Fruit fly (Drosophila melanogaster) whole organism, embryonic: ENCODE results near the gene ZnT77C.

Source experiments
- ATbp ChIP-seq: fragments of 200-800 bp; sonication (Bioruptor generic); optimal IDR thresholded peaks from 2 replicates; lab custom pipeline; 2017; ENCODE audit warnings: missing biosample characterization, mild to moderate bottlenecking, missing genetic modification characterization, missing genetic modification reagents
- Ada2b ChIP-seq: fragments of 200-800 bp; sonication (Bioruptor generic); IDR thresholded peaks from 2 replicates; pipeline ENCODE4 v1.3.6; 2022; ENCODE audit warnings: missing biosample characterization, missing genetic modification characterization
- Antp ChIP-seq: fragments of 200-800 bp; sonication (Bioruptor generic); optimal IDR thresholded peaks from 3 replicates; lab custom pipeline; 2016; ENCODE audit warnings: missing biosample characterization, missing genetic modification characterization
- Asciz ChIP-seq: fragments of 200-800 bp; sonication (Bioruptor generic); optimal IDR thresholded peaks from 2 replicates; lab custom pipeline; 2017; ENCODE audit warnings: missing biosample characterization, mild to moderate bottlenecking, missing genetic modification characterization, missing genetic modification reagents
- B-H1 ChIP-seq: fragments of 200-800 bp; sonication (Bioruptor generic); IDR thresholded peaks from 3 replicates; pipeline ENCODE4 v1.3.6; 2022; ENCODE audit warnings: missing biosample characterization, missing genetic modification characterization
- CG10147 ChIP-seq: fragments of 200-800 bp; sonication (Bioruptor generic); optimal IDR thresholded peaks from 2 replicates; lab custom pipeline; 2019; ENCODE audit warnings: missing biosample characterization, mild to moderate bottlenecking, missing genetic modification characterization, moderate library complexity
- CG10274 ChIP-seq: fragments of 200-800 bp; sonication (Bioruptor generic); optimal IDR thresholded peaks from 3 replicates; lab custom pipeline; 2017; ENCODE audit warnings: missing biosample characterization, mild to moderate bottlenecking, missing genetic modification characterization
- CG10366 ChIP-seq: fragments of 200-800 bp; sonication (Bioruptor generic); IDR thresholded peaks from 2 replicates; pipeline ENCODE4 v1.3.6; 2022; ENCODE audit warnings: missing biosample characterization, missing genetic modification characterization
- CG10565 ChIP-seq: fragments of 200-800 bp; sonication (Bioruptor generic); optimal IDR thresholded peaks from 3 replicates; lab custom pipeline; 2016; ENCODE audit warnings: missing biosample characterization, mild to moderate bottlenecking, missing genetic modification characterization
- CG11560 ChIP-seq: fragments of 200-800 bp; sonication (Bioruptor generic); IDR thresholded peaks from 3 replicates; pipeline ENCODE4 v1.3.6; 2022; ENCODE audit warnings: missing biosample characterization, missing genetic modification characterization
- CG12155 ChIP-seq: fragments of 200-800 bp; sonication (Bioruptor generic); optimal IDR thresholded peaks from 3 replicates; lab custom pipeline; 2016; ENCODE audit warnings: missing biosample characterization, missing genetic modification characterization
- CG12219 ChIP-seq: fragments of 200-800 bp; sonication (Bioruptor generic); optimal IDR thresholded peaks from 3 replicates; lab custom pipeline; 2018; ENCODE audit warnings: missing biosample characterization, mild to moderate bottlenecking, missing genetic modification characterization
- CG12236 ChIP-seq: fragments of 200-800 bp; sonication (Bioruptor generic); optimal IDR thresholded peaks from 2 replicates; lab custom pipeline; 2016; ENCODE audit warnings: missing biosample characterization, missing genetic modification characterization
- CG12942 ChIP-seq: fragments of 200-800 bp; sonication (Bioruptor generic); optimal IDR thresholded peaks from 3 replicates; lab custom pipeline; 2016; ENCODE audit warnings: missing biosample characterization, missing genetic modification characterization
- CG13624 ChIP-seq: fragments of 200-800 bp; sonication (Bioruptor generic); optimal IDR thresholded peaks from 2 replicates; lab custom pipeline; 2016; ENCODE audit warnings: missing biosample characterization, missing genetic modification characterization
- CG14965 ChIP-seq: fragments of 200-800 bp; sonication (Bioruptor generic); optimal IDR thresholded peaks from 2 replicates; lab custom pipeline; 2016; ENCODE audit warnings: missing biosample characterization, missing genetic modification characterization, borderline replicate concordance
- CG1603 ChIP-seq: fragments of 200-800 bp; sonication (Bioruptor generic); optimal IDR thresholded peaks from 2 replicates; lab custom pipeline; 2019; ENCODE audit warnings: missing biosample characterization, mild to moderate bottlenecking, missing genetic modification characterization, moderate library complexity
- CG2199 ChIP-seq: fragments of 200-800 bp; sonication (Bioruptor generic); IDR thresholded peaks from 3 replicates; pipeline ENCODE4 v1.3.6; 2022; ENCODE audit warnings: missing biosample characterization, missing genetic modification characterization
- CG2678 ChIP-seq: fragments of 200-800 bp; sonication (Bioruptor generic); optimal IDR thresholded peaks from 3 replicates; lab custom pipeline; 2019; ENCODE audit warnings: missing biosample characterization, mild to moderate bottlenecking, missing genetic modification characterization, moderate library complexity
- CG33557 ChIP-seq: fragments of 200-800 bp; sonication (Bioruptor generic); optimal IDR thresholded peaks from 2 replicates; lab custom pipeline; 2019; ENCODE audit warnings: missing biosample characterization, mild to moderate bottlenecking, missing genetic modification characterization, moderate library complexity
- CG3847 ChIP-seq: fragments of 200-800 bp; sonication (Bioruptor generic); IDR thresholded peaks from 2 replicates; pipeline ENCODE4 v1.3.6; 2022; ENCODE audit warnings: missing biosample characterization, missing genetic modification characterization
- CG5180 ChIP-seq: fragments of 200-800 bp; sonication (Bioruptor generic); optimal IDR thresholded peaks from 3 replicates; lab custom pipeline; 2017; ENCODE audit warnings: missing biosample characterization, missing genetic modification characterization, mild to moderate bottlenecking, moderate library complexity, missing genetic modification reagents
- CG9437 ChIP-seq: fragments of 200-800 bp; sonication (Bioruptor generic); optimal IDR thresholded peaks from 2 replicates; lab custom pipeline; 2018; ENCODE audit warnings: missing biosample characterization, mild to moderate bottlenecking, missing genetic modification characterization
- CG9817 ChIP-seq: fragments of 200-800 bp; sonication (Bioruptor generic); optimal IDR thresholded peaks from 2 replicates; lab custom pipeline; 2018; ENCODE audit warnings: missing biosample characterization, mild to moderate bottlenecking, missing genetic modification characterization, moderate library complexity
- CG9932 ChIP-seq: fragments of 200-800 bp; sonication (Bioruptor generic); IDR thresholded peaks from 2 replicates; pipeline ENCODE4 v1.3.6; 2022; ENCODE audit warnings: missing biosample characterization, missing genetic modification characterization
- Dad ChIP-seq: fragments of 200-800 bp; sonication (Bioruptor generic); optimal IDR thresholded peaks from 3 replicates; lab custom pipeline; 2016; ENCODE audit warnings: missing biosample characterization, missing genetic modification characterization
- Dip3 ChIP-seq: fragments of 200-800 bp; sonication (Bioruptor generic); optimal IDR thresholded peaks from 3 replicates; lab custom pipeline; 2016; ENCODE audit warnings: missing biosample characterization, missing genetic modification characterization
- Gug ChIP-seq: fragments of 200-800 bp; sonication (Bioruptor generic); IDR thresholded peaks from 4 replicates; pipeline ENCODE4 v1.3.6; 2022; ENCODE audit warnings: missing biosample characterization, missing genetic modification characterization
- HLHmδ ChIP-seq: fragments of 200-800 bp; sonication (Bioruptor generic); optimal IDR thresholded peaks from 2 replicates; lab custom pipeline; 2018; ENCODE audit warnings: missing biosample characterization, mild to moderate bottlenecking, missing genetic modification characterization, moderate library complexity
- NC2α ChIP-seq: fragments of 200-800 bp; sonication (Bioruptor generic); optimal IDR thresholded peaks from 2 replicates; lab custom pipeline; 2016; ENCODE audit warnings: missing biosample characterization, missing genetic modification characterization
- Optix ChIP-seq: fragments of 200-800 bp; sonication (Bioruptor generic); IDR thresholded peaks from 3 replicates; pipeline ENCODE4 v1.3.6; 2022; ENCODE audit warnings: missing biosample characterization, missing genetic modification characterization
- Six4 ChIP-seq: fragments of 200-800 bp; sonication (Bioruptor generic); optimal IDR thresholded peaks from 2 replicates; lab custom pipeline; 2016; ENCODE audit warnings: missing biosample characterization, missing genetic modification characterization
- chif ChIP-seq, 2 experiments: fragments of 200-800 bp; sonication (Bioruptor generic); optimal IDR thresholded peaks; 3 replicates each; lab custom pipeline; 2016; ENCODE audit warnings: missing biosample characterization in 2 of 2, missing genetic modification characterization in 2 of 2
- dpn ChIP-seq, 2 experiments: fragments of 200-800 bp; sonication (Bioruptor generic); optimal IDR thresholded peaks; 3 replicates each; lab custom pipeline; 2016; ENCODE audit warnings: missing biosample characterization in 2 of 2, missing genetic modification characterization in 2 of 2
- dysf ChIP-seq: fragments of 200-800 bp; sonication (Bioruptor generic); IDR thresholded peaks from 3 replicates; pipeline ENCODE4 v1.3.6; 2022; ENCODE audit warnings: missing biosample characterization, missing genetic modification characterization
- eyg ChIP-seq: fragments of 200-800 bp; sonication (Bioruptor generic); optimal IDR thresholded peaks from 3 replicates; lab custom pipeline; 2016; ENCODE audit warnings: missing biosample characterization, missing genetic modification characterization
- fu2 ChIP-seq: fragments of 200-800 bp; sonication (Bioruptor generic); optimal IDR thresholded peaks from 2 replicates; lab custom pipeline; 2016; ENCODE audit warnings: missing biosample characterization, missing genetic modification characterization
- gcm ChIP-seq: fragments of 200-800 bp; sonication (Bioruptor generic); optimal IDR thresholded peaks from 2 replicates; lab custom pipeline; 2019; ENCODE audit warnings: missing biosample characterization, mild to moderate bottlenecking, missing genetic modification characterization, moderate library complexity
- gt ChIP-seq: fragments of 200-800 bp; sonication (Bioruptor generic); IDR thresholded peaks from 2 replicates; pipeline ENCODE4 v1.3.6; 2022; ENCODE audit warnings: missing biosample characterization, missing genetic modification characterization
- h ChIP-seq: fragments of >200 bp; optimal IDR thresholded peaks from 2 replicates; lab custom pipeline; 2017
- kah ChIP-seq: fragments of 200-800 bp; sonication (Bioruptor generic); optimal IDR thresholded peaks from 2 replicates; lab custom pipeline; 2018; ENCODE audit warnings: missing biosample characterization, mild to moderate bottlenecking, missing genetic modification characterization
- onecut ChIP-seq: fragments of 200-800 bp; sonication (Bioruptor generic); IDR thresholded peaks from 2 replicates; pipeline ENCODE4 v1.3.6; 2022; ENCODE audit warnings: missing biosample characterization, missing genetic modification characterization
- pita ChIP-seq: fragments of 200-800 bp; sonication (Bioruptor generic); optimal IDR thresholded peaks from 2 replicates; lab custom pipeline; 2017; ENCODE audit warnings: missing biosample characterization, mild to moderate bottlenecking, missing genetic modification characterization
- pnt ChIP-seq: fragments of 200-800 bp; sonication (Bioruptor generic); optimal IDR thresholded peaks from 3 replicates; lab custom pipeline; 2016; ENCODE audit warnings: missing biosample characterization, missing genetic modification characterization
- sd ChIP-seq: fragments of 200-800 bp; sonication (Bioruptor generic); optimal IDR thresholded peaks from 3 replicates; lab custom pipeline; 2018; ENCODE audit warnings: missing biosample characterization, mild to moderate bottlenecking, missing genetic modification characterization, moderate library complexity
- sim ChIP-seq: fragments of 200-800 bp; sonication (Bioruptor generic); IDR thresholded peaks from 2 replicates; pipeline ENCODE4 v1.3.6; 2022; ENCODE audit warnings: missing biosample characterization, missing genetic modification characterization
- sima ChIP-seq: fragments of 200-800 bp; sonication (Bioruptor generic); optimal IDR thresholded peaks from 2 replicates; lab custom pipeline; 2016; ENCODE audit warnings: missing biosample characterization, missing genetic modification characterization
- tin ChIP-seq: fragments of 200-800 bp; sonication (Bioruptor generic); optimal IDR thresholded peaks from 3 replicates; lab custom pipeline; 2016; ENCODE audit warnings: missing biosample characterization, missing genetic modification characterization
- trem ChIP-seq: fragments of 200-800 bp; optimal IDR thresholded peaks from 3 replicates; lab custom pipeline; 2019; ENCODE audit warnings: missing biosample characterization, mild to moderate bottlenecking, missing genetic modification characterization, moderate library complexity

The ZnT77C gene

DNA sequence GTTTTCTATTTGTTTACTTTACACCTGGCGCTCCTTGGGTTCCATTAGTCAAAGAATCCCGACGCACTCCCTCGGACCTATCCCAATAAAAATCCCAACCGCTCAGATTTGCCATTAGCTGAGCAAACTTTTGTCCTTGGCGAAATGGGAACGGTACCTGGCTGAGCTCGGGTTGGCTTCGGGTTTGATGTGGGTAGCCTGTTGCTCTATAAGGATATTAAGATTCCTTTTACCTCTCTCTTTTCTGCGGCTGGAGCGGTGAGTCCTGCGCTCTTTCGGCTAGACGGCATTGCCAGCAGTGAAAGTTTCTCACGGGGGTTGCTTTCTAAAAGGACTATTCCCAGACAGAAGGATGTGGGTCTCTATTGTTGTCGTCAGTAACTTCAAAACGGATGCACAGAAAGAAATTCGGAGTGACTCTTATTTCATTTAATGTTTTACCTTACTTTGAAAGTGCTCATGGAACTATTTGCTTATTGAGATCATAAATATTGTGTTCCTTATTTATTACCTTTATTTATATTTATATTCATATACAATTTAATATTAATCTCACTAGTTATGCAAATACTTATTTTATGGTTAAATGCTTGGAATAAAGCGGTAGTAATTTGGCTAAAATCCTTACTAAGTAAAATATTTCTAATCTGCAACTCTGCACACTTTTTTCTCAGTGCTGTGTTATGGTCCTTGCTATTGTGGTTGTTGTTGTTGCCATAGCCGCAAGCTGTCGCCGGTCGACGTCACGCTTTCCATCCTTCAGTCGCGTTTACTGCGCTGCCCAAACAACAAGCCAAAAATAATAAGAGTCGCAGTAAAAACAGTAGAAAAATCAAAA is 52.9 kb downstream of the ZnT77C start, which contains the start of gene CG5910 (continued):
- TF ChIP-seq sima (GFP tag; lab: Kevin White, UChicago) (no peak), CG2678 (tag; lab: Kevin White, UChicago) (peak; percentile 96), CG2199 (GFP tag; lab: Robert Waterston, UW) (no peak), Gug (peak; percentile 51; the same call in 1 of the 4 replicates), eyg (GFP tag; lab: Kevin White, UChicago) (no peak), tin (GFP tag; lab: Kevin White, UChicago) (peak; percentile 83), onecut (GFP tag; lab: Robert Waterston, UW) (no peak; the same call in 1 of the 2 replicates), Six4 (GFP tag; lab: Kevin White, UChicago) (peak; percentile 84), Asciz (peak; percentile 78), Dip3 (GFP tag; lab: Kevin White, UChicago) (no peak), CG9817 (tag; lab: Kevin White, UChicago) (peak; percentile 80), CG12236 (GFP tag; lab: Kevin White, UChicago) (no peak), CG9437 (GFP tag; lab: Kevin White, UChicago) (peak; percentile 89), gcm (GFP tag; lab: Kevin White, UChicago) (peak; percentile 89), ATbp (peak; percentile 85), CG3847 (GFP tag; lab: Robert Waterston, UW) (peak; percentile 80), CG11560 (tag; lab: Robert Waterston, UW) (peak; percentile 72; the same call in 2 of the 3 replicates), CG1603 (peak; percentile 45), pnt (peak; percentile 43), Dad (GFP tag; lab: Kevin White, UChicago) (no peak), gt (GFP tag; lab: Robert Waterston, UW) (peak; percentile 41; the same call in 1 of the 2 replicates), dpn (GFP tag; optimal IDR thresholded peaks at IDR 0.05; lab: Kevin White, UChicago) (peak; percentile 46 to 85), CG14965 (GFP tag; lab: Kevin White, UChicago) (no peak), HLHmδ (GFP tag; lab: Kevin White, UChicago) (no peak), Antp (GFP tag; lab: Kevin White, UChicago) (peak; percentile 19), CG10274 (GFP tag; lab: Kevin White, UChicago) (peak; percentile 58), sim (GFP tag; lab: Robert Waterston, UW) (0 out of 2 replicates have a peak, but pooled peaks have one; percentile 46), CG9932 (peak; percentile 65), kah (GFP tag; lab: Kevin White, UChicago) (peak; percentile 69), trem (tag; lab: Kevin White, UChicago) (peak; percentile 89), CG10147 (GFP tag; lab: Kevin White, UChicago) (peak; percentile 96), h (lab: Kevin White, UChicago) (no peak), NC2α (GFP tag; lab: Kevin White, UChicago) (no peak), B-H1 (GFP tag; lab: Robert Waterston, UW) (peak; percentile 65; the same call in 2 of the 3 replicates), fu2 (GFP tag; lab: Kevin White, UChicago) (peak; percentile 4), CG10565 (no peak), CG13624 (GFP tag; lab: Kevin White, UChicago) (peak; percentile 16), pita (no peak), CG12219 (GFP tag; lab: Kevin White, UChicago) (peak; percentile 77), Optix (no peak), sd (tag; lab: Kevin White, UChicago) (peak; percentile 51), CG5180 (GFP tag; lab: Kevin White, UChicago) (peak; percentile 78), CG12155 (GFP tag; lab: Kevin White, UChicago) (peak; percentile 79), dysf (GFP tag; lab: Robert Waterston, UW) (peak; percentile 89), chif (GFP tag; optimal IDR thresholded peaks at IDR 0.05; lab: Kevin White, UChicago) (peak in 1 of 2 experiments; percentile 3), CG12942 (GFP tag; lab: Kevin White, UChicago) (peak; percentile 67), Ada2b (GFP tag; lab: Robert Waterston, UW) (peak; percentile 75), CG33557 (peak; percentile 90), CG10366 (peak; percentile 66)
